Worm (Caenorhabditis elegans) whole organism, L4 larva: ENCODE measurements around the gene clec-85.

ENCODE experiments used
- ceh-82 ChIP-seq: sonication (generic microtip); optimal IDR thresholded peaks from 2 replicates; lab custom pipeline; 2017; ENCODE audit warnings: missing biosample characterization, missing genetic modification characterization
- egl-27 ChIP-seq: sonication (generic microtip); optimal IDR thresholded peaks from 3 replicates; lab custom pipeline; 2017; ENCODE audit warnings: missing biosample characterization, missing genetic modification reagents, missing genetic modification characterization
- pqm-1 ChIP-seq: sonication (generic microtip); optimal IDR thresholded peaks from 2 replicates; lab custom pipeline; 2017; ENCODE audit warnings: missing biosample characterization, missing genetic modification characterization
- unc-39 ChIP-seq: sonication (generic microtip); optimal IDR thresholded peaks from 2 replicates; lab custom pipeline; 2017; ENCODE audit warnings: missing biosample characterization, missing genetic modification characterization

- TF ChIP-seq ceh-82, result no peak
- TF ChIP-seq egl-27 (tag; lab: Kevin White, UChicago), result no peak
- peak; percentile 27 for TF ChIP-seq pqm-1 (tag; lab: Kevin White, UChicago)
- no peak for TF ChIP-seq unc-39 (tag; lab: Kevin White, UChicago)
Measured at ce11 chrIV:2854161-2854560, 3.5 kb downstream of the clec-85 start.
